Fruit fly (Drosophila melanogaster) whole organism, prepupa: Measurements from ENCODE around the gene homer.

Experiments used
- CG3032 ChIP-seq: fragments of 200-800 bp; optimal IDR thresholded peaks from 2 replicates; lab custom pipeline; 2019; ENCODE audit warnings: missing biosample characterization, mild to moderate bottlenecking, missing genetic modification characterization, moderate library complexity
- CG32006 ChIP-seq: fragments of 200-800 bp; sonication (Bioruptor generic); optimal IDR thresholded peaks from 3 replicates; lab custom pipeline; 2017; ENCODE audit warnings: missing biosample characterization, mild to moderate bottlenecking, missing genetic modification characterization
- CG6276 ChIP-seq: fragments of 200-800 bp; sonication (Bioruptor generic); optimal IDR thresholded peaks from 2 replicates; lab custom pipeline; 2017; ENCODE audit warnings: missing biosample characterization, mild to moderate bottlenecking, missing genetic modification characterization
- Ets96B ChIP-seq: fragments of 200-800 bp; optimal IDR thresholded peaks from 2 replicates; lab custom pipeline; 2019; ENCODE audit warnings: missing biosample characterization, mild to moderate bottlenecking, missing genetic modification characterization, moderate library complexity
- Gug ChIP-seq: fragments of 200-800 bp; sonication (Bioruptor generic); IDR thresholded peaks from 2 replicates; pipeline ENCODE4 v1.3.6; 2022; ENCODE audit warnings: missing biosample characterization, missing genetic modification characterization
- Lpt ChIP-seq: fragments of 200-800 bp; sonication (Bioruptor generic); optimal IDR thresholded peaks from 3 replicates; lab custom pipeline; 2016; ENCODE audit warnings: missing biosample characterization, missing genetic modification characterization
- dsx ChIP-seq: fragments of 200-800 bp; optimal IDR thresholded peaks from 3 replicates; lab custom pipeline; 2019; ENCODE audit warnings: missing biosample characterization, mild to moderate bottlenecking, missing genetic modification characterization, moderate library complexity; ENCODE audit not compliant: poor library complexity, severe bottlenecking
- fd85E ChIP-seq: fragments of 200-800 bp; sonication (Bioruptor generic); optimal IDR thresholded peaks from 3 replicates; lab custom pipeline; 2016; ENCODE audit warnings: missing biosample characterization, missing genetic modification characterization
- fkh ChIP-seq: fragments of 200-800 bp; sonication (Bioruptor generic); optimal IDR thresholded peaks from 3 replicates; lab custom pipeline; 2017; ENCODE audit warnings: missing biosample characterization, mild to moderate bottlenecking, missing genetic modification characterization, moderate library complexity
- spab ChIP-seq: fragments of 200-800 bp; sonication (Bioruptor generic); optimal IDR thresholded peaks from 2 replicates; lab custom pipeline; 2017; ENCODE audit warnings: missing biosample characterization, mild to moderate bottlenecking, missing genetic modification characterization, missing genetic modification reagents
- ss ChIP-seq, 2 experiments: fragments of 200-800 bp; sonication (Bioruptor generic); optimal IDR thresholded peaks; 2 replicates in 1 of 2; 3 replicates in 1 of 2; lab custom pipeline; 2017 to 2018; ENCODE audit warnings: mild to moderate bottlenecking in 2 of 2, missing biosample characterization in 2 of 2, missing genetic modification characterization in 2 of 2, moderate library complexity in 1 of 2

dm6 chr2L:6751037-6751436 lies 27.9 kb upstream of the homer start:
- TF ChIP-seq CG32006 (GFP tag; lab: Kevin White, UChicago) (no peak), ss (GFP tag; optimal IDR thresholded peaks at IDR 0.05; lab: Kevin White, UChicago) (no peak), Gug (GFP tag; lab: Robert Waterston, UW) (no peak), spab (no peak), dsx (GFP tag; lab: Kevin White, UChicago) (no peak), Lpt (no peak), fd85E (GFP tag; lab: Kevin White, UChicago) (no peak), fkh (no peak), Ets96B (tag; lab: Kevin White, UChicago) (no peak), CG3032 (tag; lab: Kevin White, UChicago) (no peak), CG6276 (GFP tag; lab: Kevin White, UChicago) (no peak)
